Fruit fly (Drosophila melanogaster) whole organism, embryonic: ENCODE results near the gene lqfR.

Experiments
- Awh ChIP-seq: fragments of 200-800 bp; sonication (Bioruptor generic); IDR thresholded peaks from 2 replicates; pipeline ENCODE4, ENCODE4 v1.3.6; 2022; ENCODE audit warnings: missing biosample characterization, missing genetic modification characterization
- Bteb2 ChIP-seq: fragments of 200-800 bp; sonication (Bioruptor generic); optimal IDR thresholded peaks from 2 replicates; lab custom pipeline; 2016; ENCODE audit warnings: missing biosample characterization, missing genetic modification characterization
- CG10267 ChIP-seq: fragments of 200-800 bp; sonication (Bioruptor generic); optimal IDR thresholded peaks from 2 replicates; lab custom pipeline; 2018; ENCODE audit warnings: missing biosample characterization, mild to moderate bottlenecking, missing genetic modification characterization, moderate library complexity
- CG11456 ChIP-seq: fragments of 200-800 bp; sonication (Bioruptor generic); IDR thresholded peaks from 3 replicates; pipeline ENCODE4 v1.3.6; 2022; ENCODE audit warnings: missing biosample characterization, missing genetic modification characterization
- CG11696 ChIP-seq: fragments of 200-800 bp; sonication (Bioruptor generic); IDR thresholded peaks from 2 replicates; pipeline ENCODE4 v1.3.6; 2022; ENCODE audit warnings: missing biosample characterization, missing genetic modification characterization
- CG12219 ChIP-seq: fragments of 200-800 bp; sonication (Bioruptor generic); optimal IDR thresholded peaks from 3 replicates; lab custom pipeline; 2018; ENCODE audit warnings: missing biosample characterization, mild to moderate bottlenecking, missing genetic modification characterization
- CG12659 ChIP-seq: fragments of 200-800 bp; sonication (Bioruptor generic); optimal IDR thresholded peaks from 3 replicates; lab custom pipeline; 2017; ENCODE audit warnings: mild to moderate bottlenecking, missing biosample characterization, missing genetic modification reagents, missing genetic modification characterization
- CG13775 ChIP-seq: fragments of 200-800 bp; sonication (Bioruptor generic); optimal IDR thresholded peaks from 3 replicates; lab custom pipeline; 2017; ENCODE audit warnings: missing biosample characterization, mild to moderate bottlenecking, missing genetic modification characterization
- CG14441 ChIP-seq: fragments of 200-800 bp; sonication (Bioruptor generic); IDR thresholded peaks from 2 replicates; pipeline ENCODE4 v1.3.6; 2022; ENCODE audit warnings: missing biosample characterization, missing genetic modification characterization
- CG15601 ChIP-seq: fragments of 200-800 bp; sonication (Bioruptor generic); optimal IDR thresholded peaks from 3 replicates; lab custom pipeline; 2019; ENCODE audit warnings: missing biosample characterization, mild to moderate bottlenecking, missing genetic modification characterization, moderate library complexity
- CG1602 ChIP-seq: fragments of 200-800 bp; sonication (Bioruptor generic); optimal IDR thresholded peaks from 3 replicates; lab custom pipeline; 2016; ENCODE audit warnings: missing biosample characterization, missing genetic modification characterization
- CG16815 ChIP-seq: fragments of 200-800 bp; sonication (Bioruptor generic); optimal IDR thresholded peaks from 3 replicates; lab custom pipeline; 2017; ENCODE audit warnings: missing biosample characterization, mild to moderate bottlenecking, missing genetic modification characterization
- CG3281 ChIP-seq: fragments of 200-800 bp; sonication (Bioruptor generic); optimal IDR thresholded peaks from 3 replicates; lab custom pipeline; 2017; ENCODE audit warnings: missing biosample characterization, mild to moderate bottlenecking, missing genetic modification characterization
- CG33557 ChIP-seq: fragments of 200-800 bp; sonication (Bioruptor generic); optimal IDR thresholded peaks from 2 replicates; lab custom pipeline; 2019; ENCODE audit warnings: missing biosample characterization, mild to moderate bottlenecking, missing genetic modification characterization, moderate library complexity
- CG34376 ChIP-seq: fragments of 200-800 bp; sonication (Bioruptor generic); optimal IDR thresholded peaks from 2 replicates; lab custom pipeline; 2018; ENCODE audit warnings: missing biosample characterization, mild to moderate bottlenecking, missing genetic modification characterization
- CG3838 ChIP-seq: fragments of 200-800 bp; sonication (Bioruptor generic); optimal IDR thresholded peaks from 3 replicates; lab custom pipeline; 2016; ENCODE audit warnings: missing biosample characterization, missing genetic modification characterization
- CG3995 ChIP-seq: fragments of 200-800 bp; sonication (Bioruptor generic); optimal IDR thresholded peaks from 3 replicates; lab custom pipeline; 2016; ENCODE audit warnings: missing biosample characterization, missing genetic modification characterization
- CG4404 ChIP-seq: fragments of 200-800 bp; sonication (Bioruptor generic); IDR thresholded peaks from 2 replicates; pipeline ENCODE4 v1.3.6; 2022; ENCODE audit warnings: missing biosample characterization, missing genetic modification characterization
- CG6254 ChIP-seq: fragments of 200-800 bp; sonication (Bioruptor generic); optimal IDR thresholded peaks from 3 replicates; lab custom pipeline; 2017; ENCODE audit warnings: mild to moderate bottlenecking, missing biosample characterization, missing genetic modification reagents, missing genetic modification characterization
- CG6689 ChIP-seq: fragments of 200-800 bp; sonication (Bioruptor generic); IDR thresholded peaks from 2 replicates; pipeline ENCODE4 v1.3.6; 2022; ENCODE audit warnings: missing biosample characterization, missing genetic modification characterization
- CG7786 ChIP-seq: fragments of 200-800 bp; sonication (Bioruptor generic); optimal IDR thresholded peaks from 2 replicates; lab custom pipeline; 2016; ENCODE audit warnings: missing biosample characterization, missing genetic modification characterization
- CG9932 ChIP-seq: fragments of 200-800 bp; sonication (Bioruptor generic); IDR thresholded peaks from 2 replicates; pipeline ENCODE4 v1.3.6; 2022; ENCODE audit warnings: missing biosample characterization, missing genetic modification characterization
- Fer3 ChIP-seq: fragments of 200-800 bp; sonication (Bioruptor generic); optimal IDR thresholded peaks from 2 replicates; lab custom pipeline; 2018; ENCODE audit warnings: missing biosample characterization, mild to moderate bottlenecking, missing genetic modification characterization, moderate library complexity
- Hey ChIP-seq: fragments of 200-800 bp; sonication (Bioruptor generic); optimal IDR thresholded peaks from 3 replicates; lab custom pipeline; 2018; ENCODE audit warnings: missing biosample characterization, mild to moderate bottlenecking, missing genetic modification characterization
- HmgZ ChIP-seq: fragments of 200-800 bp; sonication (Bioruptor generic); optimal IDR thresholded peaks from 2 replicates; lab custom pipeline; 2018; ENCODE audit warnings: missing biosample characterization, mild to moderate bottlenecking, missing genetic modification characterization
- Hr78 ChIP-seq, 2 experiments: fragments of 200-800 bp in 1 of 2; fragments of >200 bp in 1 of 2; sonication (Bioruptor generic) in 1 of 2; optimal IDR thresholded peaks; 2 replicates each; lab custom pipeline; 2017 to 2019; ENCODE audit warnings: missing biosample characterization in 2 of 2, missing genetic modification characterization in 2 of 2, mild to moderate bottlenecking in 1 of 2, moderate library complexity in 1 of 2
- NC2β ChIP-seq: fragments of 200-800 bp; sonication (Bioruptor generic); optimal IDR thresholded peaks from 2 replicates; lab custom pipeline; 2016; ENCODE audit warnings: missing biosample characterization, missing genetic modification characterization
- NFAT ChIP-seq: fragments of 200-800 bp; sonication (Bioruptor generic); IDR thresholded peaks from 2 replicates; pipeline ENCODE4 v1.3.6; 2022; ENCODE audit warnings: missing biosample characterization, missing genetic modification characterization
- NfI ChIP-seq: fragments of 200-800 bp; sonication (Bioruptor generic); optimal IDR thresholded peaks from 3 replicates; lab custom pipeline; 2018; ENCODE audit warnings: missing biosample characterization, mild to moderate bottlenecking, missing genetic modification characterization, moderate library complexity
- Six4 ChIP-seq: fragments of 200-800 bp; sonication (Bioruptor generic); optimal IDR thresholded peaks from 2 replicates; lab custom pipeline; 2016; ENCODE audit warnings: missing biosample characterization, missing genetic modification characterization
- Spps ChIP-seq: fragments of 200-800 bp; sonication (Bioruptor generic); optimal IDR thresholded peaks from 2 replicates; lab custom pipeline; 2018; ENCODE audit warnings: missing biosample characterization, mild to moderate bottlenecking, missing genetic modification characterization
- Vsx1 ChIP-seq: fragments of 200-800 bp; sonication (Bioruptor generic); optimal IDR thresholded peaks from 2 replicates; lab custom pipeline; 2017; ENCODE audit warnings: missing biosample characterization, mild to moderate bottlenecking, missing genetic modification characterization, missing genetic modification reagents
- YL-1 ChIP-seq: fragments of 200-800 bp; sonication (Bioruptor generic); optimal IDR thresholded peaks from 3 replicates; lab custom pipeline; 2017; ENCODE audit warnings: missing biosample characterization, mild to moderate bottlenecking, missing genetic modification characterization
- ac ChIP-seq: fragments of 200-800 bp; sonication (Bioruptor generic); optimal IDR thresholded peaks from 3 replicates; lab custom pipeline; 2017; ENCODE audit warnings: missing biosample characterization, mild to moderate bottlenecking, missing genetic modification characterization
- bbx ChIP-seq: fragments of 200-800 bp; sonication (Bioruptor generic); IDR thresholded peaks from 2 replicates; pipeline ENCODE4 v1.3.6; 2022; ENCODE audit warnings: missing biosample characterization, missing genetic modification characterization; ENCODE audit not compliant: partially characterized antibody
- br ChIP-seq: fragments of >200 bp; optimal IDR thresholded peaks from 2 replicates; lab custom pipeline; 2017
- fd102C ChIP-seq: fragments of 200-800 bp; sonication (Bioruptor generic); optimal IDR thresholded peaks from 2 replicates; lab custom pipeline; 2018; ENCODE audit warnings: missing biosample characterization, mild to moderate bottlenecking, missing genetic modification characterization, moderate library complexity
- ftz-f1 ChIP-seq: fragments of 200-800 bp; sonication (Bioruptor generic); optimal IDR thresholded peaks from 2 replicates; lab custom pipeline; 2016; ENCODE audit warnings: missing biosample characterization, missing genetic modification characterization
- her ChIP-seq: fragments of 200-800 bp; sonication (Bioruptor generic); optimal IDR thresholded peaks from 2 replicates; lab custom pipeline; 2016; ENCODE audit warnings: missing biosample characterization, missing genetic modification characterization
- klu ChIP-seq: fragments of 200-800 bp; sonication (Bioruptor generic); IDR thresholded peaks from 2 replicates; pipeline ENCODE4 v1.3.6; 2022; ENCODE audit warnings: missing biosample characterization, missing genetic modification characterization
- knrl ChIP-seq: fragments of 200-800 bp; sonication (Bioruptor generic); IDR thresholded peaks from 3 replicates; pipeline ENCODE4 v1.3.6; 2022; ENCODE audit warnings: missing biosample characterization, missing genetic modification characterization; ENCODE audit not compliant: partially characterized antibody
- p53 ChIP-seq: fragments of 200-800 bp; sonication (Bioruptor generic); optimal IDR thresholded peaks from 2 replicates; lab custom pipeline; 2016; ENCODE audit warnings: missing biosample characterization, missing genetic modification characterization
- pan ChIP-seq, 4 experiments: fragments of >200 bp in 3 of 4; fragments of 200-800 bp in 1 of 4; sonication (Bioruptor generic) in 1 of 4; optimal IDR thresholded peaks in 3 of 4; IDR thresholded peaks in 1 of 4; 2 replicates each; pipeline versions ENCODE4 v1.3.6 to Lab custom; 2017 to 2022; ENCODE audit warnings: missing biosample characterization in 2 of 4, missing genetic modification characterization in 2 of 4, mixed read lengths in 1 of 4
- prd ChIP-seq, 3 experiments: fragments of >200 bp in 2 of 3; fragments of 200-800 bp in 1 of 3; sonication (Bioruptor generic) in 1 of 3; optimal IDR thresholded peaks in 2 of 3; IDR thresholded peaks in 1 of 3; 2 replicates in 2 of 3; 3 replicates in 1 of 3; pipeline versions ENCODE4 v1.3.6 to Lab custom; 2017 to 2022; ENCODE audit warnings: missing biosample characterization in 1 of 3, missing genetic modification characterization in 1 of 3
- ranshi ChIP-seq: fragments of 200-800 bp; sonication (Bioruptor generic); IDR thresholded peaks from 2 replicates; pipeline ENCODE4 v1.3.6; 2022; ENCODE audit warnings: missing biosample characterization, missing genetic modification characterization
- ro ChIP-seq: fragments of 200-800 bp; sonication (Bioruptor generic); IDR thresholded peaks from 2 replicates; pipeline ENCODE4 v1.3.6; 2022; ENCODE audit warnings: missing biosample characterization, missing genetic modification characterization
- shn ChIP-seq: fragments of 200-800 bp; sonication (Bioruptor generic); optimal IDR thresholded peaks from 3 replicates; lab custom pipeline; 2016; ENCODE audit warnings: missing biosample characterization, missing genetic modification characterization
- slbo ChIP-seq: fragments of 200-800 bp; sonication (Bioruptor generic); IDR thresholded peaks from 2 replicates; pipeline ENCODE4 v1.3.6; 2022; ENCODE audit warnings: missing biosample characterization, missing genetic modification characterization
- tup ChIP-seq: fragments of 200-800 bp; sonication (Bioruptor generic); optimal IDR thresholded peaks from 2 replicates; lab custom pipeline; 2016; ENCODE audit warnings: missing biosample characterization, mild to moderate bottlenecking, missing genetic modification characterization, moderate library complexity
- vvl ChIP-seq: fragments of 200-800 bp; sonication (Bioruptor generic); IDR thresholded peaks from 2 replicates; pipeline ENCODE4 v1.3.6; 2022; ENCODE audit warnings: missing biosample characterization, missing genetic modification characterization

lqfR gene

dm6 chr3R:22400246-22400645, 10.9 kb upstream of the lqfR start (continued):
- no peak for TF ChIP-seq CG12219 (GFP tag; lab: Kevin White, UChicago)
- TF ChIP-seq Six4 (GFP tag; lab: Kevin White, UChicago) = no peak
- TF ChIP-seq fd102C (GFP tag; lab: Kevin White, UChicago) = no peak
- peak; percentile 29 for TF ChIP-seq CG10267
- TF ChIP-seq br (lab: Kevin White, UChicago) = no peak
- TF ChIP-seq CG3281 = no peak
- TF ChIP-seq shn (GFP tag; lab: Kevin White, UChicago) = no peak
- no peak for TF ChIP-seq CG11696 (GFP tag; lab: Robert Waterston, UW)
- TF ChIP-seq Hr78 (GFP tag; optimal IDR thresholded peaks at IDR 0.05; lab: Kevin White, UChicago) = no peak
- no peak for TF ChIP-seq CG12659
- no peak for TF ChIP-seq her (GFP tag; lab: Kevin White, UChicago)
- no peak for TF ChIP-seq CG33557
- TF ChIP-seq Awh (GFP tag; lab: Robert Waterston, UW) = no peak
- peak; percentile 54; the same call in 1 of the 2 replicates for TF ChIP-seq ranshi
- TF ChIP-seq Bteb2 = no peak
- no peak for TF ChIP-seq CG6254
- TF ChIP-seq Spps (tag; lab: Kevin White, UChicago) = no peak
- TF ChIP-seq pan (optimal IDR thresholded peaks at IDR 0.05; lab: Kevin White, UChicago) = no peak
- TF ChIP-seq pan (GFP tag; optimal IDR thresholded peaks at IDR 0.05 in 1 of 2, IDR thresholded peaks at IDR 0.05 in 1 of 2) = peak in 1 of 2 experiments; percentile 40
- no peak for TF ChIP-seq CG4404 (GFP tag; lab: Robert Waterston, UW)
- no peak for TF ChIP-seq bbx (GFP tag; lab: Robert Waterston, UW)
- TF ChIP-seq NfI = no peak
- TF ChIP-seq YL-1 = no peak
- TF ChIP-seq CG14441 (GFP tag; lab: Robert Waterston, UW) = no peak
- no peak for TF ChIP-seq NC2β
- TF ChIP-seq Fer3 (tag; lab: Kevin White, UChicago) = no peak
- no peak for TF ChIP-seq CG7786 (GFP tag; lab: Kevin White, UChicago)
- peak; percentile 14 for TF ChIP-seq CG13775
- TF ChIP-seq CG9932 (GFP tag; lab: Robert Waterston, UW) = peak; percentile 68
- no peak for TF ChIP-seq Vsx1 (GFP tag; lab: Kevin White, UChicago)
- no peak for TF ChIP-seq CG34376
- no peak for TF ChIP-seq Hey
- no peak for TF ChIP-seq tup (GFP tag; lab: Kevin White, UChicago)
- TF ChIP-seq ro = no peak
- TF ChIP-seq CG3995 (GFP tag; lab: Kevin White, UChicago) = no peak
- TF ChIP-seq CG15601 (tag; lab: Kevin White, UChicago) = no peak
- TF ChIP-seq ac (GFP tag; lab: Kevin White, UChicago) = no peak
- TF ChIP-seq p53 (GFP tag; lab: Kevin White, UChicago) = no peak
- no peak for TF ChIP-seq klu (GFP tag; lab: Robert Waterston, UW)
- TF ChIP-seq CG16815 = no peak
- peak; percentile 43 for TF ChIP-seq CG6689 (GFP tag; lab: Robert Waterston, UW)
- TF ChIP-seq CG11456 (GFP tag; lab: Robert Waterston, UW) = peak; percentile 55; the same call in 1 of the 3 replicates
- TF ChIP-seq vvl = peak; percentile 67; the same call in 1 of the 2 replicates
- TF ChIP-seq slbo (GFP tag; lab: Robert Waterston, UW) = peak; percentile 73
- no peak for TF ChIP-seq HmgZ (tag; lab: Kevin White, UChicago)
- TF ChIP-seq prd (optimal IDR thresholded peaks at IDR 0.05; lab: Kevin White, UChicago) = no peak
- peak; percentile 68 for TF ChIP-seq prd (GFP tag; IDR thresholded peaks at IDR 0.05; lab: Robert Waterston, UW)
- peak; percentile 60 for TF ChIP-seq NFAT (GFP tag; lab: Robert Waterston, UW)
- no peak for TF ChIP-seq CG3838
- TF ChIP-seq ftz-f1 = no peak
- no peak for TF ChIP-seq knrl
- TF ChIP-seq CG1602 (GFP tag; lab: Kevin White, UChicago) = peak; percentile 8
